Fruit fly (Drosophila melanogaster) whole organism, pupa: ENCODE data around the gene MED11.

Experiments used
- EcR ChIP-seq: fragments of 200-800 bp; sonication (Bioruptor generic); optimal IDR thresholded peaks from 3 replicates; lab custom pipeline; 2019; ENCODE audit warnings: missing biosample characterization, missing genetic modification characterization, mild to moderate bottlenecking, moderate library complexity, missing genetic modification reagents
- Pif1A ChIP-seq: fragments of 200-800 bp; sonication (Bioruptor generic); optimal IDR thresholded peaks from 3 replicates; lab custom pipeline; 2016; ENCODE audit warnings: missing biosample characterization, missing genetic modification characterization

DNA sequence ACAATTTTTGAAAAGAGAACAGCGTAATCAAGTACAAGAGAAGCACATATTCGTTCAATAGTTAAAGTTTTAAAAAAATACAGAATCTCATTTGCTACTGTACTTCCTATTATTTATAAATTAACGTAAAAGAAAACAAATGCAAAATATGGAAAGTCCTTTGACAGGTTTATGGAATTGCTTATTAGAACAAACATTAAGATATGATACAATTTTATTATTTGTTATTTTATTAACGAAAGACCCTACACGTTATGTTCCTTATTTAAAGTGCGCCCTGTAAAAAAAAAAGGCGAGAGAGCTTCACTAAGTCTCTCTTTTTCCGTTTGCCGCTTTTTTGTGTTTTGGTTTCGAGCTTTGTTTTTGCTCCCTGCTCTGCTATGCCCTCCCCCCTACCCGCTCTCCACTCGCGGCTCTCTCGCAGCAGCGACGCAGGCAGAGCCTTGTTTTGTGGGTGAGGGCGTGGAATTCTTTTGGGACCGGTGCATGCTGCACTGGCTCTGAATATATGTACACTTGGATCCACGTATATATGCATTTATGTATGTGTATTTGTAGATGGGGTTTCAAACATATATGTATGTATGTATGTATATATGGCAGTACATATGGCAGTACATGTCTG is 14.9 kb downstream of the MED11 start:
- peak; percentile 37 for TF ChIP-seq EcR (GFP tag; lab: Kevin White, UChicago)
- TF ChIP-seq Pif1A = no peak
